Fruit fly (Drosophila melanogaster) whole organism, pupa: Measurements from ENCODE around the gene CG14109.

Experiments used
- CG15710 ChIP-seq: fragments of 200-800 bp; sonication (Bioruptor generic); optimal IDR thresholded peaks from 2 replicates; lab custom pipeline; 2018; ENCODE audit warnings: missing biosample characterization, mild to moderate bottlenecking, missing genetic modification characterization, moderate library complexity
- CG32121 ChIP-seq: fragments of 200-800 bp; sonication (Bioruptor generic); IDR thresholded peaks from 2 replicates; pipeline ENCODE4 v1.3.6; 2022; ENCODE audit warnings: missing biosample characterization, missing genetic modification characterization
- CG9948 ChIP-seq: fragments of 200-800 bp; sonication (Bioruptor generic); optimal IDR thresholded peaks from 2 replicates; lab custom pipeline; 2018; ENCODE audit warnings: missing biosample characterization, mild to moderate bottlenecking, missing genetic modification characterization, moderate library complexity
- EcR ChIP-seq: fragments of 200-800 bp; sonication (Bioruptor generic); optimal IDR thresholded peaks from 3 replicates; lab custom pipeline; 2019; ENCODE audit warnings: missing biosample characterization, missing genetic modification characterization, mild to moderate bottlenecking, moderate library complexity, missing genetic modification reagents

DNA sequence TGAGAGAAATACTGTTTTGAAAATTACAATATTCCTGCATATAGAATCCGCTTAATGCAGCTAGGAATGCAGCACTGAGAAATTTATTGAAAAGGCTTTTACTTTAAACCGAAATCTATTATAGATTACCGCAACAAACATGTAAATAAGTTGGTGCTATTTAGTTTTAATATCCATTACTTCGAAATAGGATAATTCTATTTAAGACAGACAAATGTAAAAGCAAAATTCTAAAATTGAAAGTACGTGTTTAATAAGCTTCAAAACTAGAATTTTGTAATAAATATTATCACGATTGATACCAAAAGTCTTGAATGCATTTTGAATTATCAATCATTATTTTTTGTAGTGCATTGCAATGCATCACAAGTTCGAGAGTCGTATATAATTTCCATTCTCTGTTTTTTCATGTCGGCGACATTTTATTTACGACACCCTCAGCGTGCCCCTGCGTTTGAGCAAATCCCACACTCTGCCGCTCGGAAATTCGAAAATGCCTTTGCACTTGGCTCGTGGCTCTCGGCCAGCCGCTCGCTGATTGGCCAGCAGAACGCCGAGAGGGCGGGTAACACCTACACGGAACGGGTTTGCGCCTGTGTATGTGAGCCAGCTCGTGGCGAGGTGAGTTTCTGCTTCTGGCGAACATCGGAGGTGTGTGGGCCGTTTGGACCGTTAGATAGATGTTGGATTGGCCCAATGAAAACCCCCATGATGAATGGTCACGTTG, 37.4 kb upstream of the CG14109 start:
- TF ChIP-seq CG32121 (GFP tag; lab: Robert Waterston, UW) (no peak), CG15710 (tag; lab: Kevin White, UChicago) (no peak), CG9948 (tag; lab: Kevin White, UChicago) (no peak), EcR (GFP tag; lab: Kevin White, UChicago) (no peak)
